Fruit fly (Drosophila melanogaster): ENCODE measurements around the gene CG4332.
A peak's percentile ranks its signal among the peaks of the same experiment; 100 is the strongest.

dm6 chrX:13189032-13189431, 34.2 kb downstream of the CG4332 start, which contains the start of gene Lgr4:
- TF ChIP-seq CG34367 (tag; optimal IDR thresholded peaks at IDR 0.05) (no peak), CG12605 (GFP tag; IDR thresholded peaks at IDR 0.05) (peak; percentile 67), EcR (GFP tag; optimal IDR thresholded peaks at IDR 0.05) (no peak), CG8159 (tag; optimal IDR thresholded peaks at IDR 0.05) (no peak), D1 (tag; optimal IDR thresholded peaks at IDR 0.05) (no peak), CG32121 (GFP tag; IDR thresholded peaks at IDR 0.05) (peak; percentile 17; the same call in 1 of the 2 replicates)
